Worm (Caenorhabditis elegans) whole organism, L1 larva: ENCODE results near the gene nspc-12.

Source experiments
- alr-1 ChIP-seq: fragments of 200-800 bp; sonication (Bioruptor generic); optimal IDR thresholded peaks from 2 replicates; lab custom pipeline; 2018; ENCODE audit warnings: borderline replicate concordance, mild to moderate bottlenecking, missing genetic modification characterization, missing compliant biosample characterization
- blmp-1 ChIP-seq: fragments of 150-350 bp; optimal IDR thresholded peaks from 2 replicates; lab custom pipeline; 2014; ENCODE audit warnings: missing biosample characterization, missing genetic modification characterization
- elt-3 ChIP-seq, 6 experiments: fragments of 150-350 bp in 1 of 6; sonication (generic microtip); optimal IDR thresholded peaks; 2 replicates each; lab custom pipeline; 2017 to 2018; ENCODE audit warnings: missing biosample characterization in 6 of 6, missing genetic modification characterization in 6 of 6, inconsistent platforms in 1 of 6
- fos-1 ChIP-seq: fragments of 150-350 bp; optimal IDR thresholded peaks from 2 replicates; lab custom pipeline; 2014; ENCODE audit warnings: missing biosample characterization, missing genetic modification characterization
- jun-1 ChIP-seq: fragments of 150-350 bp; optimal IDR thresholded peaks from 2 replicates; lab custom pipeline; 2014; ENCODE audit warnings: missing biosample characterization, missing genetic modification reagents, missing genetic modification characterization
- pag-3 ChIP-seq: sonication (generic microtip); optimal IDR thresholded peaks from 2 replicates; lab custom pipeline; 2017; ENCODE audit warnings: missing genetic modification characterization, mild to moderate bottlenecking, missing compliant biosample characterization, antibody characterized with exemption, borderline replicate concordance; ENCODE audit not compliant: insufficient read depth
- pqm-1 ChIP-seq: sonication (generic microtip); optimal IDR thresholded peaks from 3 replicates; lab custom pipeline; 2017; ENCODE audit warnings: missing biosample characterization, missing genetic modification characterization
- unc-62 ChIP-seq: fragments of 150-350 bp; optimal IDR thresholded peaks from 2 replicates; lab custom pipeline; 2014; ENCODE audit warnings: missing biosample characterization, missing genetic modification reagents, missing genetic modification characterization
- ztf-4 ChIP-seq: fragments of 150-350 bp; optimal IDR thresholded peaks from 2 replicates; lab custom pipeline; 2014; ENCODE audit warnings: missing biosample characterization, missing genetic modification characterization

DNA sequence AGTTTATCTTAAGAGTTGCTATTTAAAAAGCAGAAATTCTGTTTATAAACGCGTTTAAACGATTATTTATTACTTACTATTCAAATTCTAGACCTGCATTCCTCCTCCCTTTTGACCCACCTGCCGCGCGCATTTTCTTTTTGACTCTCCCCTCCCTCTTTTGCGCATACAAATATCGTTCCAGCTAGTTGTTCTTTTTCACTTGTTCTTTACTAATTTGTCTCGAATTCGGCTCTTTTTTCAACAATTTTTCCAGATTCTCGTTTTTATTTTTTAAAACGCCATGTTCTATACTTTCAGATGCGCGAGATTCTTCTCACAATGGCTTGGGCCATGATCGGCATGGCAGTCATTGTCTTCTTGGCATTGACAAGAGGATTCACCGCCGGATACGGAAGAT is 8.9 kb upstream of the nspc-12 start, which contains the start of gene F19H6.4:
- TF ChIP-seq jun-1, result no peak
- no peak for TF ChIP-seq ztf-4 (tag; lab: Kevin White, UChicago)
- TF ChIP-seq elt-3 (tag; optimal IDR thresholded peaks at IDR 0.05; lab: Kevin White, UChicago), result no peak
- TF ChIP-seq pqm-1 (tag; lab: Kevin White, UChicago), result no peak
- no peak for TF ChIP-seq unc-62 (GFP tag; lab: Kevin White, UChicago)
- TF ChIP-seq alr-1, result no peak
- TF ChIP-seq fos-1 (tag; lab: Kevin White, UChicago), result no peak
- TF ChIP-seq pag-3 (tag; lab: Kevin White, UChicago), result no peak
- no peak for TF ChIP-seq blmp-1 (tag; lab: Kevin White, UChicago)
